Fruit fly (Drosophila melanogaster): ENCODE results near the gene CG7560.
A peak's percentile ranks its signal among the peaks of the same experiment; 100 is the strongest.

Gene CG7560

dm6 chr3L:11429695-11430094, 4.7 kb downstream of the CG7560 start (continued):
- TF ChIP-seq CG3032 (tag; optimal IDR thresholded peaks at IDR 0.05) (peak; percentile 46), salr (GFP tag; optimal IDR thresholded peaks at IDR 0.05) (peak; percentile 31 to 74), Sox14 (GFP tag; optimal IDR thresholded peaks at IDR 0.05) (peak; percentile 36), CG8119 (GFP tag; IDR thresholded peaks at IDR 0.05) (peak; percentile 68), CG8319 (GFP tag; optimal IDR thresholded peaks at IDR 0.05) (no peak), Hr4 (GFP tag; optimal IDR thresholded peaks at IDR 0.05) (peak; percentile 66), Smox (GFP tag; optimal IDR thresholded peaks at IDR 0.05) (no peak), CG10631 (GFP tag; optimal IDR thresholded peaks at IDR 0.05) (peak; percentile 59), topi (GFP tag; optimal IDR thresholded peaks at IDR 0.05) (no peak), CG15336 (GFP tag; IDR thresholded peaks at IDR 0.05) (peak; percentile 78), net (GFP tag; optimal IDR thresholded peaks at IDR 0.05) (peak; percentile 21)

dm6 chr3L:11431251-11431925, 6.4 kb downstream of the CG7560 start:
- TF ChIP-seq Hr38 (GFP tag; optimal IDR thresholded peaks at IDR 0.05) (peak; percentile 84), CG34406 (GFP tag; optimal IDR thresholded peaks at IDR 0.05) (peak; percentile 97), Eip78C (GFP tag) (peak; percentile 98), svp (GFP tag) (peak; percentile 91), dac (GFP tag; optimal IDR thresholded peaks at IDR 0.05) (peak; percentile 94), vri (GFP tag; optimal IDR thresholded peaks at IDR 0.05) (peak; percentile 80), fkh (GFP tag; optimal IDR thresholded peaks at IDR 0.05) (peak; percentile 12), Lpt (GFP tag; optimal IDR thresholded peaks at IDR 0.05) (peak; percentile 88), spab (GFP tag; optimal IDR thresholded peaks at IDR 0.05) (peak; percentile 86), Hr39 (GFP tag; optimal IDR thresholded peaks at IDR 0.05) (peak; percentile 96), achi (GFP tag; optimal IDR thresholded peaks at IDR 0.05) (peak; percentile 97), CG1621 (tag; optimal IDR thresholded peaks at IDR 0.05) (peak; percentile 95), CG32006 (GFP tag; optimal IDR thresholded peaks at IDR 0.05) (peak; percentile 95), CG6163 (GFP tag; IDR thresholded peaks at IDR 0.05) (peak; percentile 98), acj6 (GFP tag; optimal IDR thresholded peaks at IDR 0.05) (peak; percentile 98), lz (GFP tag; optimal IDR thresholded peaks at IDR 0.05) (peak; percentile 92), CG6854 (GFP tag; optimal IDR thresholded peaks at IDR 0.05) (peak; percentile 4), pdm3 (GFP tag; optimal IDR thresholded peaks at IDR 0.05) (peak; percentile 97), dsx (GFP tag; optimal IDR thresholded peaks at IDR 0.05; ENCODE audit: poor library complexity, severe bottlenecking) (peak; percentile 82), Met (GFP tag; optimal IDR thresholded peaks at IDR 0.05) (peak; percentile 94), cyc (GFP tag; optimal IDR thresholded peaks at IDR 0.05) (peak; percentile 90), salr (GFP tag; optimal IDR thresholded peaks at IDR 0.05) (peak; percentile 91 to 95), CG3919 (GFP tag; optimal IDR thresholded peaks at IDR 0.05) (peak; percentile 96), Eip93F (GFP tag; optimal IDR thresholded peaks at IDR 0.05) (peak; percentile 62), fd59A (GFP tag; optimal IDR thresholded peaks at IDR 0.05) (peak; percentile 94), Gug (GFP tag; IDR thresholded peaks at IDR 0.05) (peak; percentile 91), Ets21C (GFP tag; optimal IDR thresholded peaks at IDR 0.05) (peak; percentile 91), CG10669 (GFP tag; optimal IDR thresholded peaks at IDR 0.05) (peak; percentile 90), Sox15 (GFP tag; optimal IDR thresholded peaks at IDR 0.05) (peak; percentile 98), CG6792 (GFP tag; optimal IDR thresholded peaks at IDR 0.05) (peak; percentile 97), CG10631 (GFP tag; optimal IDR thresholded peaks at IDR 0.05) (peak; percentile 97), topi (GFP tag; optimal IDR thresholded peaks at IDR 0.05) (peak; percentile 84), ss (GFP tag; optimal IDR thresholded peaks at IDR 0.05) (peak; percentile 76 to 91), Sox14 (GFP tag; optimal IDR thresholded peaks at IDR 0.05) (peak; percentile 95), CG7368 (GFP tag; optimal IDR thresholded peaks at IDR 0.05) (peak; percentile 92), CG15336 (GFP tag; IDR thresholded peaks at IDR 0.05) (peak; percentile 95), fd85E (GFP tag; optimal IDR thresholded peaks at IDR 0.05) (peak; percentile 72), CG8632 (GFP tag; optimal IDR thresholded peaks at IDR 0.05) (peak; percentile 97), CG6808 (GFP tag; optimal IDR thresholded peaks at IDR 0.05) (peak; percentile 76), CG16779 (tag; optimal IDR thresholded peaks at IDR 0.05) (peak; percentile 89), Smox (GFP tag; optimal IDR thresholded peaks at IDR 0.05) (peak; percentile 90), CG6276 (GFP tag; optimal IDR thresholded peaks at IDR 0.05) (peak; percentile 84), eg (GFP tag; IDR thresholded peaks at IDR 0.05) (peak; percentile 97)

All from whole organism, prepupa.